Fruit fly (Drosophila melanogaster) whole organism, embryonic: ENCODE results near the gene Karybeta3.

Source experiments
- Blimp-1 ChIP-seq: fragments of 200-800 bp; sonication (Bioruptor generic); optimal IDR thresholded peaks from 3 replicates; lab custom pipeline; 2018; ENCODE audit warnings: missing biosample characterization, missing genetic modification characterization, mild to moderate bottlenecking, moderate library complexity, missing genetic modification reagents
- BtbVII ChIP-seq: fragments of 200-800 bp; sonication (Bioruptor generic); optimal IDR thresholded peaks from 3 replicates; lab custom pipeline; 2017; ENCODE audit warnings: missing biosample characterization, mild to moderate bottlenecking, missing genetic modification characterization
- CG10274 ChIP-seq: fragments of 200-800 bp; sonication (Bioruptor generic); optimal IDR thresholded peaks from 3 replicates; lab custom pipeline; 2017; ENCODE audit warnings: missing biosample characterization, mild to moderate bottlenecking, missing genetic modification characterization
- CG12071 ChIP-seq: fragments of 200-800 bp; sonication (Bioruptor generic); optimal IDR thresholded peaks from 3 replicates; lab custom pipeline; 2018; ENCODE audit warnings: missing biosample characterization, mild to moderate bottlenecking, missing genetic modification characterization
- CG12236 ChIP-seq: fragments of 200-800 bp; sonication (Bioruptor generic); optimal IDR thresholded peaks from 2 replicates; lab custom pipeline; 2016; ENCODE audit warnings: missing biosample characterization, missing genetic modification characterization
- CG1529 ChIP-seq: fragments of 200-800 bp; sonication (Bioruptor generic); optimal IDR thresholded peaks from 3 replicates; lab custom pipeline; 2018; ENCODE audit warnings: missing biosample characterization, missing genetic modification characterization
- CG1602 ChIP-seq: fragments of 200-800 bp; sonication (Bioruptor generic); optimal IDR thresholded peaks from 3 replicates; lab custom pipeline; 2016; ENCODE audit warnings: missing biosample characterization, missing genetic modification characterization
- CG17802 ChIP-seq: fragments of 200-800 bp; sonication (Bioruptor generic); optimal IDR thresholded peaks from 2 replicates; lab custom pipeline; 2018; ENCODE audit warnings: missing biosample characterization, mild to moderate bottlenecking, missing genetic modification characterization, moderate library complexity
- CG18476 ChIP-seq: fragments of 200-800 bp; sonication (Bioruptor generic); optimal IDR thresholded peaks from 2 replicates; lab custom pipeline; 2016; ENCODE audit warnings: missing biosample characterization, mild to moderate bottlenecking, missing genetic modification characterization
- CG2712 ChIP-seq: fragments of 200-800 bp; optimal IDR thresholded peaks from 3 replicates; lab custom pipeline; 2019; ENCODE audit warnings: missing biosample characterization, mild to moderate bottlenecking, missing genetic modification characterization, moderate library complexity
- CG4282 ChIP-seq: fragments of 200-800 bp; sonication (Bioruptor generic); optimal IDR thresholded peaks from 2 replicates; lab custom pipeline; 2016; ENCODE audit warnings: missing biosample characterization, missing genetic modification characterization
- CG4360 ChIP-seq: fragments of 200-800 bp; sonication (Bioruptor generic); IDR thresholded peaks from 2 replicates; pipeline ENCODE4 v1.3.6; 2022; ENCODE audit warnings: missing biosample characterization, missing genetic modification characterization
- CG4424 ChIP-seq: fragments of 200-800 bp; sonication (Bioruptor generic); optimal IDR thresholded peaks from 3 replicates; lab custom pipeline; 2016; ENCODE audit warnings: missing biosample characterization, missing genetic modification characterization
- CG7928 ChIP-seq: fragments of 200-800 bp; sonication (Bioruptor generic); optimal IDR thresholded peaks from 2 replicates; lab custom pipeline; 2017; ENCODE audit warnings: missing biosample characterization, mild to moderate bottlenecking, missing genetic modification characterization
- CG9932 ChIP-seq: fragments of 200-800 bp; sonication (Bioruptor generic); IDR thresholded peaks from 2 replicates; pipeline ENCODE4 v1.3.6; 2022; ENCODE audit warnings: missing biosample characterization, missing genetic modification characterization
- Camta ChIP-seq: fragments of 200-800 bp; sonication (Bioruptor generic); optimal IDR thresholded peaks from 2 replicates; lab custom pipeline; 2016; ENCODE audit warnings: missing biosample characterization, missing genetic modification characterization
- Chrac-16 ChIP-seq: fragments of 200-800 bp; sonication (Bioruptor generic); optimal IDR thresholded peaks from 3 replicates; lab custom pipeline; 2016; ENCODE audit warnings: missing biosample characterization, missing genetic modification characterization
- D19A ChIP-seq: fragments of 200-800 bp; optimal IDR thresholded peaks from 3 replicates; lab custom pipeline; 2019; ENCODE audit warnings: missing biosample characterization, mild to moderate bottlenecking, missing genetic modification characterization, moderate library complexity
- Eip74EF ChIP-seq, 2 experiments: fragments of 200-800 bp in 1 of 2; fragments of >200 bp in 1 of 2; sonication (Bioruptor generic) in 1 of 2; optimal IDR thresholded peaks; 2 replicates each; lab custom pipeline; 2017 to 2019; ENCODE audit warnings: missing biosample characterization in 2 of 2, missing genetic modification characterization in 2 of 2, mild to moderate bottlenecking in 1 of 2, moderate library complexity in 1 of 2
- HLH3B ChIP-seq: fragments of 200-800 bp; sonication (Bioruptor generic); IDR thresholded peaks from 2 replicates; pipeline ENCODE4 v1.3.6; 2022; ENCODE audit warnings: missing biosample characterization, missing genetic modification characterization
- Hmx ChIP-seq: fragments of 200-800 bp; sonication (Bioruptor generic); optimal IDR thresholded peaks from 2 replicates; lab custom pipeline; 2016; ENCODE audit warnings: missing biosample characterization, missing genetic modification characterization
- Opbp ChIP-seq: fragments of 200-800 bp; sonication (Bioruptor generic); IDR thresholded peaks from 3 replicates; pipeline ENCODE4 v1.3.6; 2022; ENCODE audit warnings: missing biosample characterization, missing genetic modification characterization; ENCODE audit not compliant: partially characterized antibody
- Optix ChIP-seq: fragments of 200-800 bp; sonication (Bioruptor generic); IDR thresholded peaks from 3 replicates; pipeline ENCODE4 v1.3.6; 2022; ENCODE audit warnings: missing biosample characterization, missing genetic modification characterization
- Rfx ChIP-seq: fragments of 200-800 bp; sonication (Bioruptor generic); IDR thresholded peaks from 2 replicates; pipeline ENCODE4 v1.3.6; 2022; ENCODE audit warnings: missing biosample characterization, missing genetic modification characterization
- Scr ChIP-seq: fragments of 200-800 bp; sonication (Bioruptor generic); IDR thresholded peaks from 2 replicates; pipeline ENCODE4 v1.3.6; 2022; ENCODE audit warnings: missing biosample characterization, missing genetic modification characterization; ENCODE audit not compliant: partially characterized antibody
- Tbp ChIP-seq: fragments of >200 bp; optimal IDR thresholded peaks from 2 replicates; lab custom pipeline; 2018; ENCODE audit warnings: missing biosample characterization, missing genetic modification characterization
- Trl ChIP-seq, 3 experiments: fragments of >200 bp in 2 of 3; fragments of 200-800 bp in 1 of 3; sonication (Bioruptor generic) in 1 of 3; optimal IDR thresholded peaks; 2 replicates in 1 of 3; 3 replicates in 2 of 3; lab custom pipeline; 2016 to 2017; ENCODE audit warnings: missing biosample characterization in 1 of 3, missing genetic modification characterization in 1 of 3
- ase ChIP-seq: fragments of 200-800 bp; sonication (Bioruptor generic); IDR thresholded peaks from 3 replicates; pipeline ENCODE4 v1.3.6; 2022; ENCODE audit warnings: missing biosample characterization, missing genetic modification characterization
- bsh ChIP-seq, 2 experiments: fragments of 200-800 bp; sonication (Bioruptor generic); optimal IDR thresholded peaks; 2 replicates each; lab custom pipeline; 2017 to 2018; ENCODE audit warnings: mild to moderate bottlenecking in 2 of 2, missing biosample characterization in 2 of 2, missing genetic modification characterization in 2 of 2, moderate library complexity in 1 of 2
- crc ChIP-seq: fragments of 200-800 bp; sonication (Bioruptor generic); optimal IDR thresholded peaks from 2 replicates; lab custom pipeline; 2016; ENCODE audit warnings: missing biosample characterization, missing genetic modification characterization
- dm ChIP-seq: fragments of 200-800 bp; sonication (Bioruptor generic); optimal IDR thresholded peaks from 3 replicates; lab custom pipeline; 2016; ENCODE audit warnings: missing biosample characterization, missing genetic modification characterization
- dmrt11E ChIP-seq: fragments of 200-800 bp; sonication (Bioruptor generic); optimal IDR thresholded peaks from 3 replicates; lab custom pipeline; 2018; ENCODE audit warnings: missing biosample characterization, mild to moderate bottlenecking, missing genetic modification characterization, moderate library complexity
- dpn ChIP-seq, 2 experiments: fragments of 200-800 bp; sonication (Bioruptor generic); optimal IDR thresholded peaks; 3 replicates each; lab custom pipeline; 2016; ENCODE audit warnings: missing biosample characterization in 2 of 2, missing genetic modification characterization in 2 of 2
- hth ChIP-seq: fragments of >200 bp; optimal IDR thresholded peaks from 2 replicates; lab custom pipeline; 2017; ENCODE audit warnings: inconsistent platforms
- knrl ChIP-seq: fragments of 200-800 bp; sonication (Bioruptor generic); IDR thresholded peaks from 3 replicates; pipeline ENCODE4 v1.3.6; 2022; ENCODE audit warnings: missing biosample characterization, missing genetic modification characterization; ENCODE audit not compliant: partially characterized antibody
- lmd ChIP-seq: fragments of 200-800 bp; sonication (Bioruptor generic); IDR thresholded peaks from 2 replicates; pipeline ENCODE4 v1.3.6; 2022; ENCODE audit warnings: missing biosample characterization, missing genetic modification characterization
- pnt ChIP-seq: fragments of 200-800 bp; sonication (Bioruptor generic); optimal IDR thresholded peaks from 3 replicates; lab custom pipeline; 2016; ENCODE audit warnings: missing biosample characterization, missing genetic modification characterization
- run ChIP-seq: fragments of 200-800 bp; sonication (Bioruptor generic); optimal IDR thresholded peaks from 3 replicates; lab custom pipeline; 2018; ENCODE audit warnings: missing biosample characterization, mild to moderate bottlenecking, missing genetic modification characterization
- salm ChIP-seq: fragments of 200-800 bp; sonication (Bioruptor generic); optimal IDR thresholded peaks from 2 replicates; lab custom pipeline; 2018; ENCODE audit warnings: missing biosample characterization, mild to moderate bottlenecking, missing genetic modification characterization
- sna ChIP-seq: fragments of 200-800 bp; sonication (Bioruptor generic); IDR thresholded peaks from 2 replicates; pipeline ENCODE4 v1.3.6; 2022; ENCODE audit warnings: missing biosample characterization, missing genetic modification characterization; ENCODE audit not compliant: partially characterized antibody
- stwl ChIP-seq: fragments of 200-800 bp; sonication (Bioruptor generic); optimal IDR thresholded peaks from 3 replicates; lab custom pipeline; 2018; ENCODE audit warnings: missing biosample characterization, mild to moderate bottlenecking, missing genetic modification characterization, moderate library complexity
- tin ChIP-seq: fragments of 200-800 bp; sonication (Bioruptor generic); optimal IDR thresholded peaks from 3 replicates; lab custom pipeline; 2016; ENCODE audit warnings: missing biosample characterization, missing genetic modification characterization
- tna ChIP-seq: fragments of 200-800 bp; sonication (Bioruptor generic); IDR thresholded peaks from 2 replicates; pipeline ENCODE4 v1.3.6; 2022; ENCODE audit warnings: missing biosample characterization, missing genetic modification characterization; ENCODE audit not compliant: partially characterized antibody
- ttk ChIP-seq: fragments of 200-800 bp; sonication (Bioruptor generic); IDR thresholded peaks from 2 replicates; pipeline ENCODE4 v2.1.2; 2022; ENCODE audit warnings: missing biosample characterization, missing genetic modification characterization
- tup ChIP-seq: fragments of 200-800 bp; sonication (Bioruptor generic); optimal IDR thresholded peaks from 2 replicates; lab custom pipeline; 2016; ENCODE audit warnings: missing biosample characterization, mild to moderate bottlenecking, missing genetic modification characterization, moderate library complexity
- vnd ChIP-seq: fragments of 200-800 bp; sonication (Bioruptor generic); IDR thresholded peaks from 3 replicates; pipeline ENCODE4 v1.3.6; 2022; ENCODE audit warnings: missing biosample characterization, missing genetic modification characterization; ENCODE audit not compliant: partially characterized antibody
- vvl ChIP-seq: fragments of 200-800 bp; sonication (Bioruptor generic); IDR thresholded peaks from 2 replicates; pipeline ENCODE4 v1.3.6; 2022; ENCODE audit warnings: missing biosample characterization, missing genetic modification characterization
- wor ChIP-seq: fragments of 200-800 bp; sonication (Bioruptor generic); IDR thresholded peaks from 2 replicates; pipeline ENCODE4 v1.3.6; 2022; ENCODE audit warnings: missing biosample characterization, missing genetic modification characterization

Gene Karybeta3

DNA sequence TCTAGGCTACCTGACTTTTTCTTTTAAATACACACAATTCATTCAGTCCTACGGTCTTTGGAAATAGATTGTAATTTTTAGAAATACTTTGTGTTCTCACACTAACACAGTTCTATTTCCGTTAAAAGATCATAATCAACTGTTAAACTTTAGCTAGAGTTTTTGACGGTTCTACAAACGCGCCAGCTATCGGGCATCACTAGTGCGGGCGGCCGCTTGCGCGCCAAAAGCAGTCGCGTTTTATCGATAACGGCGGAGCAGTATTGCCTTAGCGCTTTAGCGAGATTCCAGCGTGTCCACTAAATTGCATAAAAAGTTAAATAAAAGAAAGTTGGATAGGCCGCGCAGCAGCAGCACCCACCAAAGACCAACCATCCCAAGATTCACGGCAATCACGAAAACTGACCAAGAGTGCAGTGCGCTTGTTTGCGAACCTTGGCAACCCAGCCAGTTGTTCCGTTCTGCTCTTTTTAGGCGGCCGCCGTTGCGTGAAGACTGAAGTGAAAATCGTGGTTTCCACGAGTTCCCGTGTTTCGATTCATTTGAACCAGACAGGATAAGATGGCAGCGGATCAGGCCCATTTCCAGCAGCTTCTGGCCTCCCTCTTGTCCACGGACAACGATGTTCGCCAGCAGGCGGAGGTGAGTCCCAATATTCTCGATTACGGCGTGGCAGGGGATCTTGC, at the start of gene Karybeta3 (continued):
- TF ChIP-seq Tbp = no peak
- TF ChIP-seq dm (GFP tag; lab: Kevin White, UChicago) = peak; percentile 84
- peak; percentile 47 for TF ChIP-seq CG12236 (GFP tag; lab: Kevin White, UChicago)
- TF ChIP-seq hth (lab: Kevin White, UChicago) = no peak
- TF ChIP-seq CG4360 (GFP tag; lab: Robert Waterston, UW) = peak; percentile 23; the same call in 1 of the 2 replicates
- no peak for TF ChIP-seq Trl (optimal IDR thresholded peaks at IDR 0.05; lab: Kevin White, UChicago)
- TF ChIP-seq Trl (GFP tag; optimal IDR thresholded peaks at IDR 0.05; lab: Kevin White, UChicago) = peak; percentile 87
- TF ChIP-seq Eip74EF (GFP tag; optimal IDR thresholded peaks at IDR 0.05; lab: Kevin White, UChicago) = peak in 1 of 2 experiments; percentile 30
- TF ChIP-seq CG17802 (tag; lab: Kevin White, UChicago) = peak; percentile 36
- no peak for TF ChIP-seq CG1529 (GFP tag; lab: Kevin White, UChicago)
- peak; percentile 32 for TF ChIP-seq salm (tag; lab: Kevin White, UChicago)
- TF ChIP-seq CG4424 (GFP tag; lab: Kevin White, UChicago) = peak; percentile 72
- peak; percentile 39 for TF ChIP-seq tna (GFP tag; lab: Robert Waterston, UW)
- TF ChIP-seq Rfx (GFP tag; lab: Robert Waterston, UW) = peak; percentile 85
- TF ChIP-seq vnd (GFP tag; lab: Robert Waterston, UW) = peak; percentile 55; the same call in 2 of the 3 replicates
- peak; percentile 76 for TF ChIP-seq tin (GFP tag; lab: Kevin White, UChicago)
- TF ChIP-seq run = no peak
- peak; percentile 73 for TF ChIP-seq Opbp (GFP tag; lab: Robert Waterston, UW)
- peak; percentile 47 for TF ChIP-seq stwl (tag; lab: Kevin White, UChicago)
- TF ChIP-seq Scr (GFP tag; lab: Robert Waterston, UW) = peak; percentile 67
- peak; percentile 73 for TF ChIP-seq HLH3B
- TF ChIP-seq Chrac-16 (GFP tag; lab: Kevin White, UChicago) = peak; percentile 76
- peak; percentile 89 for TF ChIP-seq vvl (GFP tag; lab: Robert Waterston, UW)
- TF ChIP-seq bsh (GFP tag; optimal IDR thresholded peaks at IDR 0.05; lab: Kevin White, UChicago) = peak; percentile 25 to 66
- TF ChIP-seq CG7928 (GFP tag; lab: Kevin White, UChicago) = peak; percentile 42
- TF ChIP-seq CG18476 (GFP tag; lab: Kevin White, UChicago) = peak; percentile 63
- TF ChIP-seq CG9932 (GFP tag; lab: Robert Waterston, UW) = peak; percentile 81
- peak; percentile 39 for TF ChIP-seq CG10274 (GFP tag; lab: Kevin White, UChicago)
- peak; percentile 73 for TF ChIP-seq Optix (GFP tag; lab: Robert Waterston, UW)
- no peak for TF ChIP-seq CG12071 (GFP tag; lab: Kevin White, UChicago)
- TF ChIP-seq lmd (GFP tag; lab: Robert Waterston, UW) = peak; percentile 64
- peak; percentile 51 for TF ChIP-seq CG1602 (GFP tag; lab: Kevin White, UChicago)
- peak; percentile 28 for TF ChIP-seq crc (GFP tag; lab: Kevin White, UChicago)
- TF ChIP-seq ase (GFP tag; lab: Robert Waterston, UW) = peak; percentile 68; the same call in 1 of the 3 replicates
- TF ChIP-seq Camta (GFP tag; lab: Kevin White, UChicago) = peak; percentile 55
- peak; percentile 64 to 83 for TF ChIP-seq dpn (GFP tag; optimal IDR thresholded peaks at IDR 0.05; lab: Kevin White, UChicago)
- peak; percentile 5 for TF ChIP-seq dmrt11E (tag; lab: Kevin White, UChicago)
- TF ChIP-seq knrl (GFP tag; lab: Robert Waterston, UW) = peak; percentile 57
- peak; percentile 72 for TF ChIP-seq BtbVII
- peak; percentile 17; the same call in 1 of the 2 replicates for TF ChIP-seq wor
- TF ChIP-seq CG4282 (GFP tag; lab: Kevin White, UChicago) = peak; percentile 47
- TF ChIP-seq Blimp-1 (GFP tag; lab: Kevin White, UChicago) = no peak
- peak; percentile 36 for TF ChIP-seq D19A
- TF ChIP-seq ttk (GFP tag; lab: Robert Waterston, UW) = peak; percentile 63
- TF ChIP-seq CG2712 (tag; lab: Kevin White, UChicago) = peak; percentile 66
- TF ChIP-seq pnt = peak; percentile 73
- no peak for TF ChIP-seq Hmx (GFP tag; lab: Kevin White, UChicago)
- TF ChIP-seq sna (GFP tag; lab: Robert Waterston, UW) = peak; percentile 68; the same call in 1 of the 2 replicates
- TF ChIP-seq tup = peak; percentile 54
